Worm (Caenorhabditis elegans): ENCODE results near the gene Y38F1A.8.

DNA sequence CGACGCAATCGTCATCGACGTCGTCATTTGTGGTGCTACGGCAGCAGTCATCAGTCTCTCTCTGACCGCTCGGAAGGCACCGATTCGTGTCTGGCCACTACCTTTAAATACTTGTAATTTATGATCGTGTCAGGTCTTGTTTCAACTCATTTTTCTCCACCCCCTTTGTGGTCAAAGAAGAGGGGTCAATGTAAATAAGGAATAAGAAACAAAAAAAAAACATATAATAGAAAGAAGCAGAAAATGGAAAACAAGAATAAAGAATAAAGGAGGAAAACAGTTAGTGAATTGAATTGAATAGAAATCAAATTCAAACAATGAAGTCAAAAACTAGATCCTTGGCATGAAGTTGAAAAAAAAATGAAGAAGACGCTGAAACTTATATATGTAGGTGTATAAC is at the start of gene Y38F1A.8:
- TF ChIP-seq ztf-22 (GFP tag; optimal IDR thresholded peaks at IDR 0.05) (no peak), unc-130 (GFP tag; optimal IDR thresholded peaks at IDR 0.05) (no peak), ama-1 (optimal IDR thresholded peaks at IDR 0.05) (no peak), ama-1 (GFP tag; optimal IDR thresholded peaks at IDR 0.05) (no peak), unc-62 (GFP tag; optimal IDR thresholded peaks at IDR 0.05) (no peak), chd-7 (tag; optimal IDR thresholded peaks at IDR 0.05) (no peak), him-1 (tag; optimal IDR thresholded peaks at IDR 0.05) (no peak), snpc-4 (GFP tag; optimal IDR thresholded peaks at IDR 0.05) (no peak), snpc-4 (tag; optimal IDR thresholded peaks at IDR 0.05) (no peak), T26A5.8 (tag; optimal IDR thresholded peaks at IDR 0.05) (no peak)

Measured in whole organism, young adult.